Worm (Caenorhabditis elegans) whole organism, dauer: ENCODE measurements around the gene srw-44.
"Not testable (repeated sequence)": the region's sequence is repeated elsewhere in the genome, so short reads cannot be mapped to it uniquely, and the experiment has no call there.

Experiments used
- unc-62 ChIP-seq: sonication (generic microtip); optimal IDR thresholded peaks from 2 replicates; lab custom pipeline; 2017; ENCODE audit warnings: missing biosample characterization, missing genetic modification reagents, missing genetic modification characterization

Gene srw-44

DNA sequence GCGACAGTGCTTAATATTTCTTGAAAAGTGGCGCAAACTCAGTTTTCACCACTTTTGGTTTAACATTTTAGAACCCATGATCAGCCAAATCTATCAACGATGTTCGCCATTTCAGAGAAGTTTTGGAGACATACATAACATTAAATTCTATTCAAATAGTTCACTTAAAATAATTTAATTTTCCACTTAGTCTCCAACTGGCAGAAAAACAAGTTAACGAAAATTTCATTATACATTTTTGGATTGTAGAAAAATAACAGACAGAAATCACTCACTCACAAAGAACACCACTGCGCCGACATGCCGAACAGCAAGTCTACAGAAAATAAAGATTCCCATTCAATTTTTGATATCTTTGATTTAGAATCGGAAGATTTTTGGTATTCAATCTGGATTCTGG, at the start of gene srw-44:
TSS of gene srw-44 (plus strand) at position 301 of the 400 bp plus-strand sequence.
- TF ChIP-seq unc-62 (GFP tag; lab: Kevin White, UChicago), result no peak

DNA sequence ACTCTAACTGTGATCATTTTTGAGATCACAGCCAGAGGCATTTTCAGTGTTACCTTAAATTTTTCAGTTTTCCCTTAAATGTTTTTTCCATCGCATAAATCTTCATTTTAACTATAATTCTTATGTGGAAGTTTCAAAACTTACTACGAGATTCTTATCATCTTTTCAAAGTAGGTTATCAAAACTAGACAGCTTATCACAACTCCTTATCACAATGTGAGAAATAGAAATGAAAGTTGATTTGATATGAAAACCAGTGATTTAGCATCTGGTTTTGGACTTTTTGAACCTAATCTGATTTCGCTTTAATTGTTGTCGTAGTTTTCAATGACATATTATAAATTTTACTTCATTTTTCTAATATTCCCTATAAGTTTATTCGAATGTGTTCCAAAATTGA, 44.2 kb upstream of the srw-44 start, which contains the start of gene mltn-11:
TSS of gene mltn-11 (plus strand) at position 276 of the 400 bp plus-strand sequence.
- no peak for TF ChIP-seq unc-62 (GFP tag; lab: Kevin White, UChicago)

DNA sequence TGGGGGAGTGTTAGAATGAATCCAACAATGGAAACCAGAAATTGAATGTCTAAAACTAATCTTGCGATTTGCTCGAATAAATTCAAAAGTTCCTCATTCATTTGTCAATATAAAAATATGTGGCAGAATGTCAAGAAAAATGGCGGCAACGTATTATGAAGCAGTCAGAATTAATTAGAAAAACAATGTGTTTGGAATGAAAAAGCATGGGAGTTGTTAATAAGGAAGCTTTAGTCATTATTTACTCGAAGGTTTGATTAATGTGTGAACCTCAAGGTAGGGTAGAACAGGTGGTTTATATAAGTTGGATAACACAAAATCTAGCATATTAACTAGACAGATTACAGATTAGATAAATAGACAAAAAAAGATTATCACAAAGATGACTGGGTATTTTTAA, 41.9 kb upstream of the srw-44 start, which contains the start of gene srw-76:
TSS of gene srw-76 (minus strand) at position 101 of the 400 bp plus-strand sequence.
- no peak for TF ChIP-seq unc-62 (GFP tag; lab: Kevin White, UChicago)

DNA sequence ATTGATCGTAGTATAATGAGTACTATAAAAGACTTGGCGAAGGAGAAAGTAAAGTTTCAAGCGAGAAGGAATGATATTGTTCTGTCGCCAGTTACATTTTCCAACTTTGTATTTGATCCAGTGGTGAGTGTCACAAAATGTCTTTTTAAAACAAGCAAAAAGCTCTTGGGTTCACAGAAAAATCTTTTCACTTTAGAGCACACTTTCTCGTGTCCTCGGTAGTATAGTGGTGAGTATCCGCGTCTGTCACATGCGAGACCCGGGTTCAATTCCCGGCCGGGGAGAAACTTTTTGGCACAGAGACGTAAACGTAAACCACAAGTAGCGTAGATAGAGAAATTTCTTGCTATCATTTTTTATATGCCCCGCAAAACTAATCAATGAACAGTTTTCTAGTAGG, 39.7 kb upstream of the srw-44 start:
- no peak for TF ChIP-seq unc-62 (GFP tag; lab: Kevin White, UChicago)

DNA sequence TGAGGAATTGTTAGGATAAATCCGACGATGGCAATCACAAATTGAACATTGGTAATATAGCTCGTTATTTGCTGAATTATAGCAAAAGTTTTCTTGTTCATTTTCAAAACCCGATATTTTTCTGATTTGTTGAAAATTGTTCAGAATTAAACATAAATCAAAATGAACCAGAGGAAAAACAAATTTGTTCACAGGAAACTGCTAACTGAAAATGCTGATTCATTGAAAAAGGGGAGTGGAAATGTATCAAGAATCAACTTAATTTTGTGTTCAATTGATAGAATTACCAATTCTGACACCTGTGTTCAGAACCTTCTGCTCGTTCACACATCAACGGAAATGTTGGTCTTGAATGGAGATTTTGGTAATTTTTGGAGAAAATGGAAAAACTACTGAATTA, 36.5 kb upstream of the srw-44 start, which contains the start of gene srw-77:
TSS of gene srw-77 (minus strand) at position 101 of the 400 bp plus-strand sequence.
- no peak for TF ChIP-seq unc-62 (GFP tag; lab: Kevin White, UChicago)

DNA sequence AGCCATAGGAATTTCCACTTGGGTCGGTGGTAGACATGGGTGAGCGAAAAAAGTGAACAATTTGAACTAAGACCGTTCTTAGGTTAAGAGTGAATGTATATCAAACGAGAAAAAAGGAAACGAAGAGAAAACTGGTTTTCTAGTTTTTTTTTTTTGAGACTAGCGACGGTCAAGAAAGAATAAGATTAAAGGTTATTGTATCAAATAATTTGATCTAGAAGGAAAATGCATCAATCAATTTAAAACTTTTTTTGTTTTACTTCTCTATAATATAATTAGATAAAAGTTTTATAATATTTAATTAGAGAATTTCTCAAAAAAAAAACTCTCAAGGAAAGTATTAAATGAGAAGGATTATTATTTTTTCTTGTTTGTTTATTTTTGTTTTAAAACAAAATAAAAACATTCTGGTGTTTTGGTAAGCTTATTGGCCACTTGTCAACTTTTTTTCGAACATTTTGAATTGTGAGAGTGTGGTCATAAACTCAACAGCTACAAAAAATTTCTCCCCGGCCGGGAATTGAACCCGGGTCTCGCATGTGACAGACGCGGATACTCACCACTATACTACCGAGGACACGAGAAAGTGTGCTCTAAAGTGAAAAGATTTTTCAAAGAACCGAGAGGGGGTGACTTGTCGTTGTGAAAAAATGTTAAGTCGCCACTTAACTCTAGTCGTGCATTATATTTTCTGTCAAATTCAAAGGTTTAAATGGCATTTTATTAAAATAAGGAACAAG, 34.7 kb upstream of the srw-44 start, which contains the start of gene W06G6.17:
TSS of gene W06G6.17 (minus strand) at position 51 of the 740 bp plus-strand sequence.
- no peak for TF ChIP-seq unc-62 (GFP tag; lab: Kevin White, UChicago)

DNA sequence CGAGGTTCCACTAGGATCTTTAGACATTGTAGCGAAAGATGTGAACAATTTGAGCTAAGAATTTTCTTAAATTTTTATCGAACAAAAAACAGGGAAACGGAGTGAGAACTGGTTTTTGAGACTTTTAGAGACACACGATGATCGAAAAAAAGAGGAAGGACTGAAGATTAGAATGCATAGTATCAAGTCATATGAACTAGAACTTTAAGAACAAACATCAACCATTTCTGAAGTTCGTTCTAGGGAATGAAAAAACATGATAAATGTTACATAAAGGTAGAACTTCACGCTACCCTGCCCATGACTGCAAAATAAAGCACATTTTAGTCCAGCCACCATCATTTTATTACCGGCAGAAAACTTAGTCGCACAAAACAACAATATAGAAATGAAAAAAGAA, 33.7 kb upstream of the srw-44 start, which contains the start of gene W06G6.9:
TSS of gene W06G6.9 (minus strand) at position 101 of the 400 bp plus-strand sequence.
- no peak for TF ChIP-seq unc-62 (GFP tag; lab: Kevin White, UChicago)

DNA sequence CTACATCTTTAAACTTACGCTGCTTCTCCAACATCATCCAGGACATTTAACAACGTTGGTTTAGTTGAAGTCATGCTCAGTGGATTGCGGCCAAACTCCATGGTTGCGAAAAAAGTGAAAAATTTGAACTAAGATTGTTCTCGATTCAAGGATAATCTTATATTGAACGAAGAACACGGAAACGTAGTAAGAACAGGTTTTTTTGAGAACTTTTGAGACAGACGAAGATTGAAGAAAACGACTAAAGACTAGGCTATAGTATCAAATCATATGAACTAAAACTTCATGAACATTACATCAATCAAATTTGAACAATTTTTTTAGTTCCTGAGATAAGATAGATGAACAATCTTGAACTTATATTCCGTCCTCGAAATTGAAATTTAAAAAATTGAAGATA, 33.0 kb upstream of the srw-44 start, which contains the start of gene W06G6.10:
TSS of gene W06G6.10 (minus strand) at position 101 of the 400 bp plus-strand sequence.
- TF ChIP-seq unc-62 (GFP tag; lab: Kevin White, UChicago), result no peak

DNA sequence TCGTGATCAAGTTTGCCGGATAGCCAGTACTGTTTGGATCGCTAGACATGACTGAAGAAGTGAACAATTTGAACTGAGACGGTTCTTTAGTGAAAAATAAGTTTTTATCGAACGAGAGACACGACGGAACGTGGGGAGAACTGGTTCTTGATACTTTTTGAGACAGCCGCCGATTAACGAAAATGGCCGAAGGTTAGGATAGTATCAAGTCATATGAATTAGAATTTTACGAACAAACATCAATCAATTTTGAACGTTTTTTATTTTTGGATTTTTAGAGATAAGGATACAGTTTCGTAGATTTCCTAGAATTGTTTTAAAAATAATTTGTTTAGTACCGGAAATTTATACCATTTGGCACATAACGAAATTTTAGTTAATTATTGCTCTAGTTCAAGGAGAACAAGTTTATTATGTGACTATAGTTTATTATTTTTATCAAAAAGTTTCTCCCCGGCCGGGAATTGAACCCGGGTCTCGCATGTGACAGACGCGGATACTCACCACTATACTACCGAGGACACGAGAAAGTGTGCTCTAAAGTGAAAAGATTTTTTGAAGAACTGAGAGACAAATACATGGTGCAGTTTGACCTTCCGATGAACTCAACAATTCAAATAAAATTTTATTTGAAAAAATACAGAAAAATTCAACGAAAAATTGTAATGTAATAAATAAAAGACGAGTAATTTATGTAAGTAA, 31.6 kb upstream of the srw-44 start, which contains the start of gene W06G6.20:
TSS of gene W06G6.20 (minus strand) at position 51 of the 702 bp plus-strand sequence.
- no peak for TF ChIP-seq unc-62 (GFP tag; lab: Kevin White, UChicago)

DNA sequence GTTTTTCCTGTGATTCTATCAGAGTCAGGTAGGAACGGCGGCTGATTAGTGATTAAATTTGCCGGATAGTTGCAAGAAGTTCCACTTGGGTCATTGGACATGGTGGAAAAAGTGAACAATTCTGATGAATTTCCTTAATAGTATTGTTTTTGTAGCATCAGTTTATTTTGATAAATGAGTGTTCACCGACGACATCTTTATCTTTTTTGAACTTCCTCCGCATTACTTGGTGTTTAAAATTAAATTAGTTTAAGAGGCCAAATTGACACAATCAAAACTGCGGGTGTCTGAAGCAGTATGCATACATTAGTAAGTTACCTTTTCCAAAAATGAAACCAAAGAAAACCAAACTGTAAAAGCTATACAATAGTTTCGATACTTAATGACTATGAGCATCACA, 30.9 kb upstream of the srw-44 start, which contains the start of gene W06G6.11:
TSS of gene W06G6.11 (minus strand) at position 101 of the 400 bp plus-strand sequence.
- TF ChIP-seq unc-62 (GFP tag; lab: Kevin White, UChicago), result not testable (repeated sequence)

DNA sequence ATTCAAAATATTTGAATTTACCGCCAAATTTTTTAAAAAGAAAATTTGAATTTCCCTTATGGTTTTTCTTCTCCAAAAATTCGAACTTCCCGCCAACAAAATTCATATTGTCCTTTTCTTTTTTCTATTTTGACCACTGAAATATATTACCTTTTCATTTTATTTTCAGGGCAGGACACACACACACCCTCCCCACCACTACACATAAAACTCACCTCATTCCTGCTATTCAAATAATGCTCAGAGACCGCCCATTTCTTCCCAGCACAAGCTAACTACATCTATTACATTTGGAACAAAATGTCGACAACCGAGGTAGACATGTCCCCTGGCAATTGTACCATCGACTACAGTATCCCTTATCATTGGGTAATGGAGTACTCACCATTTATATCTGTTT, 25.8 kb upstream of the srw-44 start, which contains the start of gene W06G6.15:
TSS of gene W06G6.15 (plus strand) at position 301 of the 400 bp plus-strand sequence.
- TF ChIP-seq unc-62 (GFP tag; lab: Kevin White, UChicago), result not testable (repeated sequence)

DNA sequence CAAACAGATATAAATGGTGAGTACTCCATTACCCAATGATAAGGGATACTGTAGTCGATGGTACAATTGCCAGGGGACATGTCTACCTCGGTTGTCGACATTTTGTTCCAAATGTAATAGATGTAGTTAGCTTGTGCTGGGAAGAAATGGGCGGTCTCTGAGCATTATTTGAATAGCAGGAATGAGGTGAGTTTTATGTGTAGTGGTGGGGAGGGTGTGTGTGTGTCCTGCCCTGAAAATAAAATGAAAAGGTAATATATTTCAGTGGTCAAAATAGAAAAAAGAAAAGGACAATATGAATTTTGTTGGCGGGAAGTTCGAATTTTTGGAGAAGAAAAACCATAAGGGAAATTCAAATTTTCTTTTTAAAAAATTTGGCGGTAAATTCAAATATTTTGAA, 19.3 kb upstream of the srw-44 start, which contains the start of gene Y70C5B.2:
TSS of gene Y70C5B.2 (minus strand) at position 101 of the 400 bp plus-strand sequence.
- TF ChIP-seq unc-62 (GFP tag; lab: Kevin White, UChicago), result not testable (repeated sequence)

DNA sequence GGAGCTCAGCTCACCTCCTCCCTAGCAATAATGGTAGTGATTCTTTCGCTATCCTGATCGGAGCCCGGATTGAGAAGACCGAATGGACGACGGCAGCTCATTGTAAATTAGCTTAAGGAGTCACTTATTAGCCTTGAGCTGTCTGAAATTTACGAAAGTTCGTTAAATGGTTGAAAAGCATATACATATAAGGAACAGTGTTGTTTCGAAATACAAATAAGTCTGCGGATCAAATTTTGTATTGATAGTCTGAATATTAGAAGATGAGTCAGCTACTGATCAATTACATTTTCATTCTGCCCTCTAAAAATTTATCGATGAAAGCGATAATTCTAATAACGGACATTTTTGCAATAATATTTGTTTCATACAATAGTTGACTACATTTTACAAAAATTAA, 13.4 kb upstream of the srw-44 start, which contains the start of gene F14F8.14:
TSS of gene F14F8.14 (minus strand) at position 101 of the 400 bp plus-strand sequence.
- no peak for TF ChIP-seq unc-62 (GFP tag; lab: Kevin White, UChicago)

DNA sequence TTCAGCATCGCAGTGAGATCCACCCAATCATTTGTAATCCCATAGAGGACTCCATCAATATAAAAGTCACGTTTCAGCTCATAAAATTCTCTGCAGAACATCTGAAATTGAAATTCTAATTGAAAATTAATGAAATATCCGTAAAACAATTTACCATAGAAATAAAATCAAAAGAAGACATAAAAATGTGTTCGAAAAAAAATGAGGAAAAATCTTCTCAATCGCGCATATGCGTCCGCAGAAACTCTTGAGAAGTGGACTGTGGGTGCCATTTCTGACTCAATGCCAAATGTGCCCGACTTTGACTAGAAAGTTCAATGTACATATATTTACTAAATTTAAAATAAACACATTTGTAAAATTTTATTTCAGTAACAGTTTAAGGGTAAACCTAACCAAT, 11.6 kb upstream of the srw-44 start, which contains the start of gene F14F8.9:
TSS of gene F14F8.9 (minus strand) at position 101 of the 400 bp plus-strand sequence.
- no peak for TF ChIP-seq unc-62 (GFP tag; lab: Kevin White, UChicago)

DNA sequence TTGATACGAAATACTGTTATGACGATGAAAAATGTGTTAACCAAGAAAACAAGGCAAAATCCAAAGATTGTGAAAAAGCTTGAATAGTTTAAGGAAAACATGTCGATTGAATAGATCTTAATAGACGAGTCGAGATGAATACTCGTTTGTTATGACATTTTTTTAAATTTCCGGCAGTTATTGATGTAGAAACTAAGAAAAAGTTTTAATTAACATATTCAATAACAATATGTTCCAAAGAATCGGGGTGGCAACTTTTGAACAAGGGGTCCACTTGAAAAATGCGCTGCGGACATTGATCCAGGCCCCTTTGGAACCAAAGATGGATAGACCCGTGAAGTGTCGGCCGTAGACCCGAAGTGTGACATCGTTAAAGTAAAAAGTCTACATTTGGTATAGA, 8.9 kb upstream of the srw-44 start, which contains the start of gene str-61:
TSS of gene str-61 (minus strand) at position 101 of the 400 bp plus-strand sequence.
- TF ChIP-seq unc-62 (GFP tag; lab: Kevin White, UChicago), result no peak
